Fruit fly (Drosophila melanogaster) whole organism, embryonic: ENCODE results near the gene deltaCOP.

Source experiments
- Abd-B ChIP-seq: fragments of 200-800 bp; sonication (Bioruptor generic); optimal IDR thresholded peaks from 2 replicates; lab custom pipeline; 2018; ENCODE audit warnings: missing biosample characterization, mild to moderate bottlenecking, missing genetic modification characterization, moderate library complexity
- Ada2b ChIP-seq: fragments of 200-800 bp; sonication (Bioruptor generic); IDR thresholded peaks from 2 replicates; pipeline ENCODE4 v1.3.6; 2022; ENCODE audit warnings: missing biosample characterization, missing genetic modification characterization
- Aef1 ChIP-seq: fragments of 200-800 bp; sonication (Bioruptor generic); IDR thresholded peaks from 3 replicates; pipeline ENCODE4 v1.3.6; 2022; ENCODE audit warnings: missing biosample characterization, missing genetic modification characterization
- Awh ChIP-seq: fragments of 200-800 bp; sonication (Bioruptor generic); IDR thresholded peaks from 2 replicates; pipeline ENCODE4, ENCODE4 v1.3.6; 2022; ENCODE audit warnings: missing biosample characterization, missing genetic modification characterization
- CG10321 ChIP-seq: fragments of 200-800 bp; sonication (Bioruptor generic); IDR thresholded peaks from 2 replicates; pipeline ENCODE4 v1.3.6; 2022; ENCODE audit warnings: missing biosample characterization, missing genetic modification characterization
- CG10431 ChIP-seq: fragments of 200-800 bp; sonication (Bioruptor generic); optimal IDR thresholded peaks from 3 replicates; lab custom pipeline; 2018; ENCODE audit warnings: missing biosample characterization, mild to moderate bottlenecking, missing genetic modification characterization
- CG10959 ChIP-seq: fragments of 200-800 bp; sonication (Bioruptor generic); IDR thresholded peaks from 2 replicates; pipeline ENCODE4 v1.3.6; 2022; ENCODE audit warnings: missing biosample characterization, missing genetic modification characterization
- CG11247 ChIP-seq: fragments of 200-800 bp; sonication (Bioruptor generic); IDR thresholded peaks from 2 replicates; pipeline ENCODE4 v1.3.6; 2022; ENCODE audit warnings: missing biosample characterization, missing genetic modification characterization
- CG12744 ChIP-seq: fragments of 200-800 bp; sonication (Bioruptor generic); optimal IDR thresholded peaks from 2 replicates; lab custom pipeline; 2016; ENCODE audit warnings: missing biosample characterization, missing genetic modification characterization
- CG13424 ChIP-seq: fragments of 200-800 bp; sonication (Bioruptor generic); optimal IDR thresholded peaks from 2 replicates; lab custom pipeline; 2019; ENCODE audit warnings: missing biosample characterization, mild to moderate bottlenecking, missing genetic modification characterization, moderate library complexity
- CG14860 ChIP-seq: fragments of 200-800 bp; sonication (Bioruptor generic); IDR thresholded peaks from 3 replicates; pipeline ENCODE4 v1.3.6; 2022; ENCODE audit warnings: missing biosample characterization, missing genetic modification characterization; ENCODE audit not compliant: partially characterized antibody
- CG15514 ChIP-seq: fragments of 200-800 bp; sonication (Bioruptor generic); optimal IDR thresholded peaks from 3 replicates; lab custom pipeline; 2017; ENCODE audit warnings: missing biosample characterization, missing genetic modification characterization, mild to moderate bottlenecking, moderate library complexity, missing genetic modification reagents
- CG16779 ChIP-seq: fragments of 200-800 bp; sonication (Bioruptor generic); IDR thresholded peaks from 2 replicates; pipeline ENCODE4 v1.3.6; 2022; ENCODE audit warnings: missing biosample characterization, missing genetic modification characterization
- CG16815 ChIP-seq: fragments of 200-800 bp; sonication (Bioruptor generic); optimal IDR thresholded peaks from 3 replicates; lab custom pipeline; 2017; ENCODE audit warnings: missing biosample characterization, mild to moderate bottlenecking, missing genetic modification characterization
- CG17802 ChIP-seq: fragments of 200-800 bp; sonication (Bioruptor generic); optimal IDR thresholded peaks from 2 replicates; lab custom pipeline; 2018; ENCODE audit warnings: missing biosample characterization, mild to moderate bottlenecking, missing genetic modification characterization, moderate library complexity
- CG2199 ChIP-seq: fragments of 200-800 bp; sonication (Bioruptor generic); IDR thresholded peaks from 3 replicates; pipeline ENCODE4 v1.3.6; 2022; ENCODE audit warnings: missing biosample characterization, missing genetic modification characterization
- CG2889 ChIP-seq: fragments of 200-800 bp; sonication (Bioruptor generic); IDR thresholded peaks from 3 replicates; pipeline ENCODE4 v1.3.6; 2022; ENCODE audit warnings: missing biosample characterization, missing genetic modification characterization
- CG30403 ChIP-seq: fragments of 200-800 bp; sonication (Bioruptor generic); optimal IDR thresholded peaks from 3 replicates; lab custom pipeline; 2016; ENCODE audit warnings: missing biosample characterization, missing genetic modification characterization
- CG34224 ChIP-seq: fragments of 200-800 bp; sonication (Bioruptor generic); IDR thresholded peaks from 3 replicates; pipeline ENCODE4 v1.3.6; 2022; ENCODE audit warnings: missing biosample characterization, missing genetic modification characterization; ENCODE audit not compliant: partially characterized antibody
- CG4617 ChIP-seq: fragments of 200-800 bp; sonication (Bioruptor generic); optimal IDR thresholded peaks from 3 replicates; lab custom pipeline; 2016; ENCODE audit warnings: missing biosample characterization, missing genetic modification characterization, borderline replicate concordance
- CG7357 ChIP-seq: fragments of 200-800 bp; sonication (Bioruptor generic); IDR thresholded peaks from 3 replicates; pipeline ENCODE4 v1.3.6; 2022; ENCODE audit warnings: missing biosample characterization, missing genetic modification characterization
- CG8290 ChIP-seq, 3 experiments: fragments of 200-800 bp; sonication (Bioruptor generic); optimal IDR thresholded peaks; 2 replicates each; lab custom pipeline; 2016 to 2019; ENCODE audit warnings: missing biosample characterization in 3 of 3, missing genetic modification characterization in 3 of 3, mild to moderate bottlenecking in 2 of 3, moderate library complexity in 1 of 3
- CG8765 ChIP-seq: fragments of 200-800 bp; sonication (Bioruptor generic); IDR thresholded peaks from 2 replicates; pipeline ENCODE4 v1.3.6; 2022; ENCODE audit warnings: missing biosample characterization, missing genetic modification characterization
- CG9817 ChIP-seq: fragments of 200-800 bp; sonication (Bioruptor generic); optimal IDR thresholded peaks from 2 replicates; lab custom pipeline; 2018; ENCODE audit warnings: missing biosample characterization, mild to moderate bottlenecking, missing genetic modification characterization, moderate library complexity
- Dad ChIP-seq: fragments of 200-800 bp; sonication (Bioruptor generic); optimal IDR thresholded peaks from 3 replicates; lab custom pipeline; 2016; ENCODE audit warnings: missing biosample characterization, missing genetic modification characterization
- Fer1 ChIP-seq: fragments of 200-800 bp; sonication (Bioruptor generic); optimal IDR thresholded peaks from 2 replicates; lab custom pipeline; 2017; ENCODE audit warnings: missing biosample characterization, mild to moderate bottlenecking, missing genetic modification characterization
- Fer3 ChIP-seq: fragments of 200-800 bp; sonication (Bioruptor generic); optimal IDR thresholded peaks from 2 replicates; lab custom pipeline; 2018; ENCODE audit warnings: missing biosample characterization, mild to moderate bottlenecking, missing genetic modification characterization, moderate library complexity
- HLH4C ChIP-seq: fragments of 200-800 bp; sonication (Bioruptor generic); IDR thresholded peaks from 3 replicates; pipeline ENCODE4 v1.3.6; 2022; ENCODE audit warnings: missing biosample characterization, missing genetic modification characterization; ENCODE audit not compliant: partially characterized antibody
- Hmr ChIP-seq: fragments of 200-800 bp; sonication (Bioruptor generic); optimal IDR thresholded peaks from 3 replicates; lab custom pipeline; 2017; ENCODE audit warnings: mild to moderate bottlenecking, missing biosample characterization, missing genetic modification reagents, missing genetic modification characterization
- MBD-R2 ChIP-seq: fragments of 200-800 bp; sonication (Bioruptor generic); IDR thresholded peaks from 2 replicates; pipeline ENCODE4 v1.3.6; 2022; ENCODE audit warnings: missing biosample characterization, missing genetic modification characterization
- Meics ChIP-seq: fragments of 200-800 bp; sonication (Bioruptor generic); optimal IDR thresholded peaks from 2 replicates; lab custom pipeline; 2017; ENCODE audit warnings: missing biosample characterization, mild to moderate bottlenecking, missing genetic modification characterization
- Opbp ChIP-seq: fragments of 200-800 bp; sonication (Bioruptor generic); IDR thresholded peaks from 3 replicates; pipeline ENCODE4 v1.3.6; 2022; ENCODE audit warnings: missing biosample characterization, missing genetic modification characterization; ENCODE audit not compliant: partially characterized antibody
- Pdp1 ChIP-seq, 2 experiments: fragments of 200-800 bp; sonication (Bioruptor generic); optimal IDR thresholded peaks; 3 replicates each; lab custom pipeline; 2016; ENCODE audit warnings: missing biosample characterization in 2 of 2, missing genetic modification characterization in 2 of 2, mild to moderate bottlenecking in 1 of 2, moderate library complexity in 1 of 2
- YL-1 ChIP-seq: fragments of 200-800 bp; sonication (Bioruptor generic); optimal IDR thresholded peaks from 3 replicates; lab custom pipeline; 2017; ENCODE audit warnings: missing biosample characterization, mild to moderate bottlenecking, missing genetic modification characterization
- aop ChIP-seq: fragments of 200-800 bp; sonication (Bioruptor generic); IDR thresholded peaks from 2 replicates; pipeline ENCODE4 v1.3.6; 2022; ENCODE audit warnings: missing biosample characterization, missing genetic modification characterization
- bsh ChIP-seq, 2 experiments: fragments of 200-800 bp; sonication (Bioruptor generic); optimal IDR thresholded peaks; 2 replicates each; lab custom pipeline; 2017 to 2018; ENCODE audit warnings: mild to moderate bottlenecking in 2 of 2, missing biosample characterization in 2 of 2, missing genetic modification characterization in 2 of 2, moderate library complexity in 1 of 2
- cato ChIP-seq: fragments of 200-800 bp; sonication (Bioruptor generic); optimal IDR thresholded peaks from 2 replicates; lab custom pipeline; 2016; ENCODE audit warnings: missing biosample characterization, missing genetic modification characterization, borderline replicate concordance
- dmrt99B ChIP-seq: fragments of 200-800 bp; sonication (Bioruptor generic); optimal IDR thresholded peaks from 2 replicates; lab custom pipeline; 2018; ENCODE audit warnings: missing biosample characterization, mild to moderate bottlenecking, missing genetic modification characterization, moderate library complexity
- ham ChIP-seq: fragments of 200-800 bp; sonication (Bioruptor generic); IDR thresholded peaks from 2 replicates; pipeline ENCODE4 v1.3.6; 2022; ENCODE audit warnings: missing biosample characterization, missing genetic modification characterization
- hbn ChIP-seq: fragments of 200-800 bp; sonication (Bioruptor generic); IDR thresholded peaks from 2 replicates; pipeline ENCODE4 v1.3.6; 2022; ENCODE audit warnings: missing biosample characterization, missing genetic modification characterization; ENCODE audit not compliant: partially characterized antibody
- ind ChIP-seq: fragments of 200-800 bp; sonication (Bioruptor generic); optimal IDR thresholded peaks from 3 replicates; lab custom pipeline; 2016; ENCODE audit warnings: missing biosample characterization, missing genetic modification characterization
- inv ChIP-seq: fragments of 200-800 bp; sonication (Bioruptor generic); IDR thresholded peaks from 2 replicates; pipeline ENCODE4 v1.3.6; 2022; ENCODE audit warnings: missing biosample characterization, missing genetic modification characterization; ENCODE audit not compliant: partially characterized antibody
- mam ChIP-seq: fragments of 200-800 bp; sonication (Bioruptor generic); optimal IDR thresholded peaks from 3 replicates; lab custom pipeline; 2016; ENCODE audit warnings: missing biosample characterization, missing genetic modification characterization
- mirr ChIP-seq: fragments of 200-800 bp; sonication (Bioruptor generic); optimal IDR thresholded peaks from 3 replicates; lab custom pipeline; 2018; ENCODE audit warnings: missing biosample characterization, mild to moderate bottlenecking, missing genetic modification characterization
- pum ChIP-seq: fragments of 200-800 bp; sonication (Bioruptor generic); optimal IDR thresholded peaks from 2 replicates; lab custom pipeline; 2016; ENCODE audit warnings: missing biosample characterization, missing genetic modification characterization
- sens ChIP-seq: fragments of 200-800 bp; sonication (Bioruptor generic); peaks from one replicate; lab custom pipeline; 2016; ENCODE audit warnings: missing biosample characterization, missing genetic modification characterization
- tup ChIP-seq: fragments of 200-800 bp; sonication (Bioruptor generic); optimal IDR thresholded peaks from 2 replicates; lab custom pipeline; 2016; ENCODE audit warnings: missing biosample characterization, mild to moderate bottlenecking, missing genetic modification characterization, moderate library complexity
- unpg ChIP-seq: fragments of 200-800 bp; sonication (Bioruptor generic); optimal IDR thresholded peaks from 3 replicates; lab custom pipeline; 2018; ENCODE audit warnings: missing biosample characterization, mild to moderate bottlenecking, missing genetic modification characterization, moderate library complexity

Gene deltaCOP

dm6 chrX:1880139-1880556, 18.6 kb upstream of the deltaCOP start, which contains the start of gene Coa8 (continued):
- TF ChIP-seq Aef1 (peak; percentile 26; the same call in 2 of the 3 replicates), bsh (GFP tag; optimal IDR thresholded peaks at IDR 0.05; lab: Kevin White, UChicago) (peak in 1 of 2 experiments; percentile 11), sens (peak; percentile 81), CG7357 (GFP tag; lab: Robert Waterston, UW) (0 out of 3 replicates have a peak, but pooled peaks have one; percentile 5), CG15514 (GFP tag; lab: Kevin White, UChicago) (peak; percentile 53), unpg (peak; percentile 53), CG8290 (GFP tag; optimal IDR thresholded peaks at IDR 0.05; lab: Kevin White, UChicago) (peak; percentile 13), CG8290 (tag; optimal IDR thresholded peaks at IDR 0.05; lab: Kevin White, UChicago) (peak; percentile 62 to 77), CG8765 (GFP tag; lab: Robert Waterston, UW) (no peak), CG10321 (GFP tag; lab: Robert Waterston, UW) (no peak), Abd-B (GFP tag; lab: Kevin White, UChicago) (peak; percentile 17), Fer1 (peak; percentile 34), Opbp (GFP tag; lab: Robert Waterston, UW) (peak; percentile 57; the same call in 1 of the 3 replicates), MBD-R2 (GFP tag; lab: Robert Waterston, UW) (peak; percentile 59), dmrt99B (no peak), CG2889 (no peak), YL-1 (GFP tag; lab: Kevin White, UChicago) (peak; percentile 10), CG16815 (GFP tag; lab: Kevin White, UChicago) (peak; percentile 10), Hmr (GFP tag; lab: Kevin White, UChicago) (peak; percentile 28), CG34224 (peak; percentile 12; the same call in 2 of the 3 replicates), CG16779 (GFP tag; lab: Robert Waterston, UW) (no peak), pum (GFP tag; lab: Kevin White, UChicago) (peak; percentile 46), cato (no peak), CG12744 (GFP tag; lab: Kevin White, UChicago) (no peak), CG13424 (tag; lab: Kevin White, UChicago) (peak; percentile 62), HLH4C (peak; percentile 42; the same call in 1 of the 3 replicates), mam (GFP tag; lab: Kevin White, UChicago) (peak; percentile 40), CG2199 (GFP tag; lab: Robert Waterston, UW) (no peak), hbn (GFP tag; lab: Robert Waterston, UW) (peak; percentile 37), Pdp1 (GFP tag; optimal IDR thresholded peaks at IDR 0.05; lab: Kevin White, UChicago) (peak; percentile 49 to 75), Ada2b (GFP tag; lab: Robert Waterston, UW) (peak; percentile 28; the same call in 1 of the 2 replicates), CG4617 (GFP tag; lab: Kevin White, UChicago) (peak; percentile 45), CG10431 (GFP tag; lab: Kevin White, UChicago) (peak; percentile 8), mirr (GFP tag; lab: Kevin White, UChicago) (peak; percentile 32), Awh (0 out of 2 replicates have a peak, but pooled peaks have one; percentile 42), Dad (GFP tag; lab: Kevin White, UChicago) (peak; percentile 19), ind (GFP tag; lab: Kevin White, UChicago) (peak; percentile 56), ham (GFP tag; lab: Robert Waterston, UW) (no peak), tup (GFP tag; lab: Kevin White, UChicago) (no peak), Meics (GFP tag; lab: Kevin White, UChicago) (peak; percentile 38), CG17802 (tag; lab: Kevin White, UChicago) (no peak), CG30403 (GFP tag; lab: Kevin White, UChicago) (peak; percentile 23), CG9817 (tag; lab: Kevin White, UChicago) (peak; percentile 45), CG11247 (0 out of 2 replicates have a peak, but pooled peaks have one; percentile 19), inv (GFP tag; lab: Robert Waterston, UW) (peak; percentile 37), CG14860 (GFP tag; lab: Robert Waterston, UW) (peak; percentile 44; the same call in 2 of the 3 replicates), Fer3 (tag; lab: Kevin White, UChicago) (peak; percentile 24), CG10959 (GFP tag; lab: Robert Waterston, UW) (0 out of 2 replicates have a peak, but pooled peaks have one; percentile 9), aop (no peak)
